Fruit fly (Drosophila melanogaster): ENCODE results near the gene CG43367.

The CG43367 gene

dm6 chr3L:4228187-4228836 lies 34.5 kb downstream of the CG43367 start:
- TF ChIP-seq CTCF (optimal IDR thresholded peaks at IDR 0.05) (no peak), CG8478 (optimal IDR thresholded peaks at IDR 0.05) (no peak)

dm6 chr3L:4229365-4229967 lies 35.7 kb downstream of the CG43367 start:
- TF ChIP-seq CTCF (optimal IDR thresholded peaks at IDR 0.05) (no peak), CG8478 (optimal IDR thresholded peaks at IDR 0.05) (no peak)

dm6 chr3L:4230357-4230901 lies 36.6 kb downstream of the CG43367 start:
- TF ChIP-seq CG8478 (optimal IDR thresholded peaks at IDR 0.05) = no peak
- no peak for TF ChIP-seq CTCF (optimal IDR thresholded peaks at IDR 0.05)

- no peak for TF ChIP-seq CTCF (optimal IDR thresholded peaks at IDR 0.05)
- no peak for TF ChIP-seq CG8478 (optimal IDR thresholded peaks at IDR 0.05)
Measured at dm6 chr3L:4231401-4232014, 37.7 kb downstream of the CG43367 start.

dm6 chr3L:4232227-4232626 lies 38.4 kb downstream of the CG43367 start:
- TF ChIP-seq CG8478 (optimal IDR thresholded peaks at IDR 0.05) = no peak
- no peak for TF ChIP-seq CTCF (optimal IDR thresholded peaks at IDR 0.05)

- no peak for TF ChIP-seq CG8478 (optimal IDR thresholded peaks at IDR 0.05)
Measured at dm6 chr3L:4232724-4233367, 39.1 kb downstream of the CG43367 start.

dm6 chr3L:4233603-4234277 lies 39.9 kb downstream of the CG43367 start:
- TF ChIP-seq CG8478 (optimal IDR thresholded peaks at IDR 0.05) = peak; percentile 76
- TF ChIP-seq CTCF (optimal IDR thresholded peaks at IDR 0.05) = no peak

- no peak for TF ChIP-seq CTCF (optimal IDR thresholded peaks at IDR 0.05)
- TF ChIP-seq CG8478 (optimal IDR thresholded peaks at IDR 0.05) = no peak
Measured at dm6 chr3L:4236097-4236572, 42.3 kb downstream of the CG43367 start, which contains the start of gene ImpL2. Gene ImpL2 (minus strand): TSS chr3L:4236147.

dm6 chr3L:4238195-4238594 lies 44.4 kb downstream of the CG43367 start:
- no peak for TF ChIP-seq CG8478 (optimal IDR thresholded peaks at IDR 0.05)
- no peak for TF ChIP-seq CTCF (optimal IDR thresholded peaks at IDR 0.05)

dm6 chr3L:4239442-4240322 lies 45.9 kb downstream of the CG43367 start, which contains the start of gene Sqor:
Gene Sqor (plus strand): TSS chr3L:4240173.
- peak; percentile 89 to 94 for TF ChIP-seq CTCF (optimal IDR thresholded peaks at IDR 0.05)
- TF ChIP-seq CG8478 (optimal IDR thresholded peaks at IDR 0.05) = no peak

- no peak for TF ChIP-seq CG8478 (optimal IDR thresholded peaks at IDR 0.05)
- TF ChIP-seq CTCF (optimal IDR thresholded peaks at IDR 0.05) = no peak
Measured at dm6 chr3L:4242428-4242827, 48.6 kb downstream of the CG43367 start, which contains the start of gene pav. Gene pav (plus strand): TSS chr3L:4242734.

- TF ChIP-seq CG8478 (optimal IDR thresholded peaks at IDR 0.05) (no peak), CTCF (optimal IDR thresholded peaks at IDR 0.05) (no peak)
Measured at dm6 chr3L:4252121-4252861, 58.5 kb downstream of the CG43367 start.

Measured in S2 (cell line).